Worm (Caenorhabditis elegans) whole organism, L2 larva: ENCODE measurements around the gene blos-7.

Experiments
- R02D3.7 ChIP-seq: fragments of 150-350 bp; optimal IDR thresholded peaks from 2 replicates; lab custom pipeline; 2014; ENCODE audit warnings: missing biosample characterization, missing genetic modification characterization
- alr-1 ChIP-seq: fragments of 150-350 bp; optimal IDR thresholded peaks from 2 replicates; lab custom pipeline; 2014; ENCODE audit warnings: missing biosample characterization, missing genetic modification characterization
- aly-2 ChIP-seq: fragments of 150-350 bp; optimal IDR thresholded peaks from 2 replicates; lab custom pipeline; 2014; ENCODE audit warnings: missing biosample characterization, missing genetic modification characterization
- ama-1 ChIP-seq: fragments of 150-350 bp; optimal IDR thresholded peaks from 2 replicates; lab custom pipeline; 2018; ENCODE audit warnings: inconsistent platforms
- dmd-4 ChIP-seq: sonication (generic microtip); optimal IDR thresholded peaks from 2 replicates; lab custom pipeline; 2017; ENCODE audit warnings: missing biosample characterization, missing genetic modification characterization
- lin-39 ChIP-seq: fragments of 150-350 bp; optimal IDR thresholded peaks from 2 replicates; lab custom pipeline; 2014; ENCODE audit warnings: missing biosample characterization, missing genetic modification reagents, missing genetic modification characterization
- nhr-11 ChIP-seq: fragments of 150-350 bp; optimal IDR thresholded peaks from 2 replicates; lab custom pipeline; 2014; ENCODE audit warnings: missing biosample characterization, missing genetic modification characterization
- nhr-129 ChIP-seq: fragments of 150-350 bp; optimal IDR thresholded peaks from 2 replicates; lab custom pipeline; 2014; ENCODE audit warnings: missing biosample characterization, missing genetic modification characterization
- unc-55 ChIP-seq: fragments of 150-350 bp; sonication (generic microtip); optimal IDR thresholded peaks from 3 replicates; lab custom pipeline; 2014; ENCODE audit warnings: missing biosample characterization, missing genetic modification reagents, missing genetic modification characterization
- ztf-11 ChIP-seq: sonication (generic microtip); optimal IDR thresholded peaks from 2 replicates; lab custom pipeline; 2017; ENCODE audit warnings: missing biosample characterization, missing genetic modification characterization

ce11 chrIV:3532167-3532566 is 50.5 kb downstream of the blos-7 start, which contains the start of gene M57.1:
- TF ChIP-seq unc-55 (GFP tag; lab: Kevin White, UChicago) (no peak), alr-1 (tag; lab: Kevin White, UChicago) (no peak), ztf-11 (tag; lab: Kevin White, UChicago) (no peak), aly-2 (tag; lab: Kevin White, UChicago) (no peak), nhr-11 (tag; lab: Kevin White, UChicago) (no peak), lin-39 (tag; lab: Kevin White, UChicago) (no peak), nhr-129 (no peak), dmd-4 (tag; lab: Kevin White, UChicago) (no peak), R02D3.7 (no peak), ama-1 (no peak)
